Worm (Caenorhabditis elegans) whole organism, L3 larva: ENCODE measurements around the gene F10B5.2.

Source experiments
- R02D3.7 ChIP-seq: fragments of 150-350 bp; optimal IDR thresholded peaks from 2 replicates; lab custom pipeline; 2014; ENCODE audit warnings: missing biosample characterization, missing genetic modification characterization
- ZK546.5 ChIP-seq: sonication (generic microtip); optimal IDR thresholded peaks from 2 replicates; lab custom pipeline; 2017; ENCODE audit warnings: missing biosample characterization, missing genetic modification characterization
- aly-2 ChIP-seq: fragments of 150-350 bp; optimal IDR thresholded peaks from 2 replicates; lab custom pipeline; 2014; ENCODE audit warnings: missing biosample characterization, missing genetic modification characterization
- ama-1 ChIP-seq: fragments of 150-350 bp; optimal IDR thresholded peaks from 2 replicates; lab custom pipeline; 2018
- ceh-16 ChIP-seq: sonication (generic microtip); optimal IDR thresholded peaks from 2 replicates; lab custom pipeline; 2017; ENCODE audit warnings: missing biosample characterization, missing genetic modification characterization
- ceh-28 ChIP-seq: fragments of 150-350 bp; optimal IDR thresholded peaks from 2 replicates; lab custom pipeline; 2014; ENCODE audit warnings: missing biosample characterization, missing genetic modification reagents, missing genetic modification characterization
- ceh-82 ChIP-seq: fragments of 150-350 bp; optimal IDR thresholded peaks from 2 replicates; lab custom pipeline; 2014; ENCODE audit warnings: missing biosample characterization, missing genetic modification characterization
- ceh-9 ChIP-seq: sonication (generic microtip); optimal IDR thresholded peaks from 2 replicates; lab custom pipeline; 2018; ENCODE audit warnings: missing biosample characterization, missing genetic modification characterization
- daf-12 ChIP-seq: fragments of 150-350 bp; optimal IDR thresholded peaks from 2 replicates; lab custom pipeline; 2014; ENCODE audit warnings: missing biosample characterization, missing genetic modification reagents, missing genetic modification characterization
- egl-27 ChIP-seq: sonication (generic microtip); optimal IDR thresholded peaks from 4 replicates; lab custom pipeline; 2017; ENCODE audit warnings: missing biosample characterization, missing genetic modification reagents, missing genetic modification characterization
- egl-5 ChIP-seq: fragments of 150-350 bp; optimal IDR thresholded peaks from 2 replicates; lab custom pipeline; 2017; ENCODE audit warnings: missing biosample characterization, missing genetic modification reagents, missing genetic modification characterization, inconsistent platforms
- elt-1 ChIP-seq: fragments of 150-350 bp; optimal IDR thresholded peaks from 2 replicates; lab custom pipeline; 2014; ENCODE audit warnings: missing biosample characterization, missing genetic modification characterization
- elt-3 ChIP-seq, 3 experiments: fragments of 150-350 bp in 1 of 3; sonication (generic microtip) in 2 of 3; optimal IDR thresholded peaks; 2 replicates in 2 of 3; 4 replicates in 1 of 3; lab custom pipeline; 2014 to 2017; ENCODE audit warnings: missing biosample characterization in 3 of 3, missing genetic modification characterization in 3 of 3
- eor-1 ChIP-seq, 2 experiments: fragments of 150-350 bp; optimal IDR thresholded peaks; 2 replicates each; lab custom pipeline; 2014 to 2018; ENCODE audit warnings: missing biosample characterization in 2 of 2, missing genetic modification characterization in 2 of 2
- fkh-10 ChIP-seq: sonication (generic microtip); optimal IDR thresholded peaks from 2 replicates; lab custom pipeline; 2017; ENCODE audit warnings: missing biosample characterization, missing genetic modification reagents, missing genetic modification characterization
- fkh-2 ChIP-seq: fragments of 150-350 bp; optimal IDR thresholded peaks from 2 replicates; lab custom pipeline; 2014; ENCODE audit warnings: missing biosample characterization, missing genetic modification reagents, missing genetic modification characterization
- fos-1 ChIP-seq: fragments of 150-350 bp; optimal IDR thresholded peaks from 2 replicates; lab custom pipeline; 2014; ENCODE audit warnings: missing biosample characterization, missing genetic modification characterization
- hmg-11 ChIP-seq: sonication (generic microtip); optimal IDR thresholded peaks from 2 replicates; lab custom pipeline; 2016; ENCODE audit warnings: missing genetic modification characterization, missing compliant biosample characterization
- jun-1 ChIP-seq: fragments of 150-350 bp; optimal IDR thresholded peaks from 2 replicates; lab custom pipeline; 2014; ENCODE audit warnings: missing biosample characterization, missing genetic modification reagents, missing genetic modification characterization
- mdl-1 ChIP-seq: fragments of 150-350 bp; optimal IDR thresholded peaks from 2 replicates; lab custom pipeline; 2014; ENCODE audit warnings: missing biosample characterization, missing genetic modification characterization
- nfya-1 ChIP-seq: sonication (generic microtip); optimal IDR thresholded peaks from 2 replicates; lab custom pipeline; 2017; ENCODE audit warnings: missing genetic modification characterization, mild to moderate bottlenecking, missing compliant biosample characterization, antibody characterized with exemption, moderate library complexity; ENCODE audit not compliant: insufficient read depth
- nhr-11 ChIP-seq: fragments of 150-350 bp; optimal IDR thresholded peaks from 2 replicates; lab custom pipeline; 2014; ENCODE audit warnings: missing biosample characterization, missing genetic modification characterization
- nhr-12 ChIP-seq: fragments of 150-350 bp; optimal IDR thresholded peaks from 2 replicates; lab custom pipeline; 2014; ENCODE audit warnings: missing biosample characterization, missing genetic modification characterization
- nhr-23 ChIP-seq: fragments of 150-350 bp; optimal IDR thresholded peaks from 2 replicates; lab custom pipeline; 2014; ENCODE audit warnings: missing biosample characterization, missing genetic modification reagents, missing genetic modification characterization
- nhr-25 ChIP-seq: sonication (generic microtip); optimal IDR thresholded peaks from 2 replicates; lab custom pipeline; 2017; ENCODE audit warnings: missing biosample characterization, missing genetic modification characterization
- nhr-28 ChIP-seq: fragments of 150-350 bp; optimal IDR thresholded peaks from 2 replicates; lab custom pipeline; 2014; ENCODE audit warnings: missing biosample characterization, missing genetic modification characterization
- nhr-43 ChIP-seq: sonication (generic microtip); optimal IDR thresholded peaks from 2 replicates; lab custom pipeline; 2016; ENCODE audit warnings: mild to moderate bottlenecking, missing genetic modification characterization, missing compliant biosample characterization; ENCODE audit not compliant: poor library complexity, severe bottlenecking
- nhr-67 ChIP-seq: fragments of 150-350 bp; optimal IDR thresholded peaks from 2 replicates; lab custom pipeline; 2014; ENCODE audit warnings: missing biosample characterization, missing genetic modification characterization
- pha-4 ChIP-seq: fragments of 150-350 bp; optimal IDR thresholded peaks from 2 replicates; lab custom pipeline; 2014; ENCODE audit warnings: missing biosample characterization, missing genetic modification reagents, missing genetic modification characterization
- pqm-1 ChIP-seq: fragments of 150-350 bp; optimal IDR thresholded peaks from 2 replicates; lab custom pipeline; 2017; ENCODE audit warnings: missing biosample characterization, missing genetic modification characterization, inconsistent platforms
- skn-1 ChIP-seq: fragments of 150-350 bp; optimal IDR thresholded peaks from 2 replicates; lab custom pipeline; 2014; ENCODE audit warnings: missing biosample characterization, missing genetic modification characterization
- tbx-2 ChIP-seq: sonication (generic microtip); optimal IDR thresholded peaks from 2 replicates; lab custom pipeline; 2016; ENCODE audit warnings: mild to moderate bottlenecking, missing genetic modification characterization, missing compliant biosample characterization
- unc-39 ChIP-seq: sonication (generic microtip); optimal IDR thresholded peaks from 4 replicates; lab custom pipeline; 2017; ENCODE audit warnings: missing biosample characterization, missing genetic modification characterization
- unc-62 ChIP-seq: fragments of 150-350 bp; sonication (generic microtip); optimal IDR thresholded peaks from 4 replicates; lab custom pipeline; 2014; ENCODE audit warnings: missing biosample characterization, missing genetic modification reagents, missing genetic modification characterization
- zag-1 ChIP-seq: fragments of 150-350 bp; optimal IDR thresholded peaks from 2 replicates; lab custom pipeline; 2014; ENCODE audit warnings: missing biosample characterization, missing genetic modification characterization
- ztf-4 ChIP-seq: fragments of 150-350 bp; optimal IDR thresholded peaks from 2 replicates; lab custom pipeline; 2014; ENCODE audit warnings: missing biosample characterization, missing genetic modification characterization

The F10B5.2 gene

DNA sequence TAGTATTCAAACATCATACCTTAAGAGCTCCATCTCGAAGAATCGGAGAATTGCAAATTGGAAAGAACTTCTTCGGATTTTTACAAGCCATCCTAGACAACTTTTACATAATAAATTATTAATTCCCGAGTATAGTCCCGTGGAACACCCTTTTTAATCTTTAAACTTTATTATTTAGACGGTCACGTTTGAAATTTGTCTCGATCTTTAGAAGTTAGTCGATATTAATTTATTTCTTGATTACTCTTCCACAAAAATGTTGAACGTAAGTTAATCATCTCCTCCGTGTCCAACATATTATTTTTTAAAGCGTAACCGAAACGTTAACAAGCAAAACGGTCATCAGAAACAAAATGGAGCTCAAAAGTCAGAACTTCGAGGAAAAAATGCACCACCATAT, 28.9 kb downstream of the F10B5.2 start, which contains the start of the genes decr-1.3 and T05C12.1:
decr-1.3 (minus strand) TSS at position 101 of the 400 bp plus-strand sequence.
T05C12.1 (plus strand) TSS at position 232 of the 400 bp plus-strand sequence.
- TF ChIP-seq hmg-11 (tag; lab: Kevin White, UChicago) (no peak), egl-27 (no peak), nhr-43 (no peak), mdl-1 (tag; lab: Kevin White, UChicago) (no peak), fos-1 (tag; lab: Kevin White, UChicago) (no peak), ztf-4 (no peak), jun-1 (tag; lab: Kevin White, UChicago) (no peak)

DNA sequence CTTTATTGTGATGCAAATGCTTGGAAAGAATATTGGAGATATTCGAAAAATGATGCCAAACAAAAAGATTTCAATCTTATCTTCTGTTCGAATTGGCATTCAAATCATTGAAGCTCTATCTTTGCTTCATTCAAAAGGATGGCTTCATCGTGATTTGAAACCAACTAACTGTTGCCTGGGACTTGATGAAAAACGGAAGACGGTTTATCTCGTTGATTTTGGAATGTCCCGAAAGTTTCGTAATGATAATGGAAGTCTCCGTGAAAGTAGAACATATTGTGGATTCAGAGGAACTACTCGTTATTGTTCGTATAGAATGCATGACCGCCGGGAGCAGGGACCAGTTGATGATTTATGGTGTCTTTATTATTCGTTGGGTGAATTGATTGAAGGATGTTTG, 29.6 kb downstream of the F10B5.2 start:
- TF ChIP-seq nhr-11 (tag; lab: Kevin White, UChicago) (no peak), ceh-9 (tag; lab: Kevin White, UChicago) (no peak), nhr-43 (no peak), ama-1 (lab: Kevin White, UChicago) (no peak), aly-2 (tag; lab: Kevin White, UChicago) (no peak), ceh-82 (tag; lab: Kevin White, UChicago) (no peak), fos-1 (tag; lab: Kevin White, UChicago) (no peak), pha-4 (tag; lab: Kevin White, UChicago) (no peak), egl-27 (no peak), unc-39 (tag; lab: Kevin White, UChicago) (no peak), ZK546.5 (tag; lab: Kevin White, UChicago) (no peak), eor-1 (tag; optimal IDR thresholded peaks at IDR 0.05; lab: Kevin White, UChicago) (no peak), nfya-1 (tag; lab: Kevin White, UChicago) (no peak), egl-5 (tag; lab: Kevin White, UChicago) (no peak), R02D3.7 (no peak), mdl-1 (tag; lab: Kevin White, UChicago) (no peak), unc-62 (GFP tag; lab: Kevin White, UChicago) (no peak), hmg-11 (tag; lab: Kevin White, UChicago) (no peak)

- TF ChIP-seq elt-3 (tag; optimal IDR thresholded peaks at IDR 0.05; lab: Kevin White, UChicago): no peak
- no peak for TF ChIP-seq nhr-12 (tag; lab: Kevin White, UChicago)
- no peak for TF ChIP-seq nhr-25 (tag; lab: Kevin White, UChicago)
- no peak for TF ChIP-seq pqm-1 (tag; lab: Kevin White, UChicago)
- no peak for TF ChIP-seq ceh-16 (tag; lab: Kevin White, UChicago)
- TF ChIP-seq mdl-1 (tag; lab: Kevin White, UChicago): no peak
- no peak for TF ChIP-seq ceh-28 (tag; lab: Kevin White, UChicago)
- TF ChIP-seq ceh-82 (tag; lab: Kevin White, UChicago): no peak
- TF ChIP-seq fos-1 (tag; lab: Kevin White, UChicago): no peak
- TF ChIP-seq daf-12: no peak
- TF ChIP-seq fkh-2 (tag; lab: Kevin White, UChicago): no peak
- no peak for TF ChIP-seq elt-1
- TF ChIP-seq nhr-28 (tag; lab: Kevin White, UChicago): no peak
- TF ChIP-seq nhr-11 (tag; lab: Kevin White, UChicago): no peak
- no peak for TF ChIP-seq jun-1 (tag; lab: Kevin White, UChicago)
These were observed 32.5 kb downstream of the F10B5.2 start, which contains the start of gene acr-14 for ce11 chrII:8177095-8177494. Gene acr-14, minus strand, starts transcription at chrII:8177195.

ce11 chrII:8178614-8179013, 34.1 kb downstream of the F10B5.2 start:
- TF ChIP-seq elt-3 (tag; optimal IDR thresholded peaks at IDR 0.05; lab: Kevin White, UChicago): no peak
- TF ChIP-seq pha-4 (tag; lab: Kevin White, UChicago): no peak
- no peak for TF ChIP-seq fkh-10 (GFP tag; lab: Kevin White, UChicago)
- TF ChIP-seq egl-27: no peak
- TF ChIP-seq nhr-67 (tag; lab: Kevin White, UChicago): no peak
- TF ChIP-seq tbx-2 (tag; lab: Kevin White, UChicago): no peak
- TF ChIP-seq ama-1 (lab: Kevin White, UChicago): no peak
- TF ChIP-seq R02D3.7: no peak
- no peak for TF ChIP-seq mdl-1 (tag; lab: Kevin White, UChicago)
- no peak for TF ChIP-seq hmg-11 (tag; lab: Kevin White, UChicago)
- no peak for TF ChIP-seq unc-62 (GFP tag; lab: Kevin White, UChicago)
- no peak for TF ChIP-seq skn-1
- no peak for TF ChIP-seq nhr-12 (tag; lab: Kevin White, UChicago)
- TF ChIP-seq aly-2 (tag; lab: Kevin White, UChicago): no peak
- no peak for TF ChIP-seq elt-1
- TF ChIP-seq nhr-23 (tag; lab: Kevin White, UChicago): no peak
- TF ChIP-seq ceh-82 (tag; lab: Kevin White, UChicago): no peak
- TF ChIP-seq zag-1 (tag; lab: Kevin White, UChicago): no peak
- TF ChIP-seq pqm-1 (tag; lab: Kevin White, UChicago): no peak
- TF ChIP-seq nhr-11 (tag; lab: Kevin White, UChicago): no peak
